Fruit fly (Drosophila melanogaster): Measurements from ENCODE around the gene Nepl12.

DNA sequence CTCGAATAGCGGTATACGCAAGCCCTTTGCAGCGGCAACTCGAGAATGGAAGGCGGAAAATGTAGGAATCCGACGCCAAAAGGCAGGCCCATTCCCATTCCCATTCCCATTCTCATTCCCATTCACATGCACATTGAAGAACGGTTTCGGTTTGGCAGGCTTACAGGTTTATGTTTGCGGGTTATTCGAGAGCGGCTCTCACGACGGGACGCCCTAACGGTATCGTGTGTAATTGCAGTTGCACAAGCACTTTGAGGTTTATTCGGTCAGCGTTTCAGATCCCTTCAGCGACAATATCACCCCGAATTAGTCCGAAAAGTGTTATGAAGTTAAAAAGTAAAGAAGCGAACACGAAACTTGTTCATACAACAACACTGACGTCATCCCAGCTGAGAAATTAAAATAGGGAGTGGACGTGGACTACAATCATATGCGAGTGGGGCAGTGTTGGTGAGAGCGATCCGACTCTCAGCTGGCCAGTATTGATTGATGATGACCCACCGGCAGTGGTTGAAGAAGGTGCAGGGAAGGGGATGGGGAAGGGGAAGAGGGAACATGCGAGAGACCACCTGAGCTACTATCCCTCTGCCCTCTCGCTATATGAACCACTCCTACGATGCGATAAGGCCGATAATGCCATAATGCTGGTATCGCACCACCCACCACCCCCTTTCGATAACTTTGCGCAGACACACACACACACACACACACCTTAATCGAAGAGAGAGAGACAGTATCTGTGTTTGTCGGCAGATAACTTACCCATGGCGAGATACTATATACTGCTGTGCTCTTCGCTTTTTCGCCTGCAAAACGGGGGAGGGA is 29.1 kb downstream of the Nepl12 start:
- TF ChIP-seq CG15710 (tag; optimal IDR thresholded peaks at IDR 0.05) = no peak
- TF ChIP-seq Pif1A (GFP tag; optimal IDR thresholded peaks at IDR 0.05) = no peak
- TF ChIP-seq fd96Ca (GFP tag; IDR thresholded peaks at IDR 0.05) = no peak
- TF ChIP-seq CG13204 (GFP tag; optimal IDR thresholded peaks at IDR 0.05) = no peak
- TF ChIP-seq CG8301 (tag; optimal IDR thresholded peaks at IDR 0.05) = no peak
- TF ChIP-seq rn (GFP tag; IDR thresholded peaks at IDR 0.05) = no peak
- TF ChIP-seq D1 (tag; optimal IDR thresholded peaks at IDR 0.05) = no peak
- TF ChIP-seq CG12605 (GFP tag; IDR thresholded peaks at IDR 0.05) = no peak
